Worm (Caenorhabditis elegans) whole organism, L1 larva: ENCODE results near the gene Y116A8C.29.

Experiments used
- dpl-1 ChIP-seq, 3 experiments: fragments of 150-350 bp in 2 of 3; sonication (generic microtip) in 1 of 3; optimal IDR thresholded peaks; 2 replicates each; lab custom pipeline; 2014 to 2017; ENCODE audit warnings: missing biosample characterization in 3 of 3, missing genetic modification characterization in 3 of 3, missing genetic modification reagents in 3 of 3
- fos-1 ChIP-seq: fragments of 150-350 bp; optimal IDR thresholded peaks from 2 replicates; lab custom pipeline; 2014; ENCODE audit warnings: missing biosample characterization, missing genetic modification characterization

DNA sequence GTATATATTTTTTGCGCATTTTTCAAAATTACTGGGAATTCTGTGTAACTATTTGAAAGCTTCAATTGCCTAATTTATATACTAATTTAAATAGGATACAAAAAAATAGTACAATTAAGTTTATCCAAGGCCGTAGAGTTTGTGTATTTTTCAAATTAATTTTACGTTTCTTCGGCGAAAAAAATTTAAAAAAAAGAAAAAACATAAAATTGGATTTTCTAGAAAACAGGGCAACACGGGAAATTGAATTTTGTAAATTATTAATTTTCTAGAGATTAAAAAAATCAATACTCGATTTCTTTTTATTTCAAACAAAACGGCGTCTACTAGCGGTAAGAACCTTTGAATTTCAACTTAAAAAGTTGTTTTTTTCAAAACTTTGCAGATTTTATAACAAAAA lies 40.6 kb upstream of the Y116A8C.29 start, which contains the start of gene Y116A8C.23:
- TF ChIP-seq dpl-1 (GFP tag; optimal IDR thresholded peaks at IDR 0.05; lab: Kevin White, UChicago) (no peak), fos-1 (tag; lab: Kevin White, UChicago) (no peak)
